Fruit fly (Drosophila melanogaster) whole organism, embryonic: ENCODE measurements around the gene Cog2.

Experiments used
- Asciz ChIP-seq: fragments of 200-800 bp; sonication (Bioruptor generic); optimal IDR thresholded peaks from 2 replicates; lab custom pipeline; 2017; ENCODE audit warnings: missing biosample characterization, mild to moderate bottlenecking, missing genetic modification characterization, missing genetic modification reagents
- BEAF-32 ChIP-seq: fragments of 200-800 bp; sonication (Bioruptor generic); optimal IDR thresholded peaks from 3 replicates; lab custom pipeline; 2017; ENCODE audit warnings: missing biosample characterization, missing genetic modification characterization, mild to moderate bottlenecking, moderate library complexity, missing genetic modification reagents
- CG11504 ChIP-seq: fragments of 200-800 bp; sonication (Bioruptor generic); optimal IDR thresholded peaks from 3 replicates; lab custom pipeline; 2019; ENCODE audit warnings: missing biosample characterization, mild to moderate bottlenecking, missing genetic modification characterization, moderate library complexity
- CG13775 ChIP-seq: fragments of 200-800 bp; sonication (Bioruptor generic); optimal IDR thresholded peaks from 3 replicates; lab custom pipeline; 2017; ENCODE audit warnings: missing biosample characterization, mild to moderate bottlenecking, missing genetic modification characterization
- CG14050 ChIP-seq: fragments of 200-800 bp; sonication (Bioruptor generic); IDR thresholded peaks from 3 replicates; pipeline ENCODE4 v1.3.6; 2022; ENCODE audit warnings: missing biosample characterization, missing genetic modification characterization
- CG15514 ChIP-seq: fragments of 200-800 bp; sonication (Bioruptor generic); optimal IDR thresholded peaks from 3 replicates; lab custom pipeline; 2017; ENCODE audit warnings: missing biosample characterization, missing genetic modification characterization, mild to moderate bottlenecking, moderate library complexity, missing genetic modification reagents
- CG15601 ChIP-seq: fragments of 200-800 bp; sonication (Bioruptor generic); optimal IDR thresholded peaks from 3 replicates; lab custom pipeline; 2019; ENCODE audit warnings: missing biosample characterization, mild to moderate bottlenecking, missing genetic modification characterization, moderate library complexity
- CG1603 ChIP-seq: fragments of 200-800 bp; sonication (Bioruptor generic); optimal IDR thresholded peaks from 2 replicates; lab custom pipeline; 2019; ENCODE audit warnings: missing biosample characterization, mild to moderate bottlenecking, missing genetic modification characterization, moderate library complexity
- CG17568 ChIP-seq: fragments of 200-800 bp; sonication (Bioruptor generic); optimal IDR thresholded peaks from 2 replicates; lab custom pipeline; 2018; ENCODE audit warnings: missing biosample characterization, mild to moderate bottlenecking, missing genetic modification characterization, moderate library complexity
- CG3163 ChIP-seq: fragments of 200-800 bp; sonication (Bioruptor generic); optimal IDR thresholded peaks from 3 replicates; lab custom pipeline; 2016; ENCODE audit warnings: missing biosample characterization, missing genetic modification characterization
- CG6683 ChIP-seq: fragments of 200-800 bp; sonication (Bioruptor generic); optimal IDR thresholded peaks from 2 replicates; lab custom pipeline; 2017; ENCODE audit warnings: missing biosample characterization, mild to moderate bottlenecking, missing genetic modification characterization, missing genetic modification reagents
- CG6765 ChIP-seq: fragments of 200-800 bp; sonication (Bioruptor generic); optimal IDR thresholded peaks from 3 replicates; lab custom pipeline; 2017; ENCODE audit warnings: missing biosample characterization, mild to moderate bottlenecking, missing genetic modification characterization
- CG9797 ChIP-seq: fragments of 200-800 bp; sonication (Bioruptor generic); optimal IDR thresholded peaks from 3 replicates; lab custom pipeline; 2018; ENCODE audit warnings: missing biosample characterization, mild to moderate bottlenecking, missing genetic modification characterization
- CG9932 ChIP-seq: fragments of 200-800 bp; sonication (Bioruptor generic); IDR thresholded peaks from 2 replicates; pipeline ENCODE4 v1.3.6; 2022; ENCODE audit warnings: missing biosample characterization, missing genetic modification characterization
- Dek ChIP-seq: fragments of 200-800 bp; sonication (Bioruptor generic); optimal IDR thresholded peaks from 3 replicates; lab custom pipeline; 2019; ENCODE audit warnings: missing biosample characterization, mild to moderate bottlenecking, missing genetic modification characterization, moderate library complexity
- Fer3 ChIP-seq: fragments of 200-800 bp; sonication (Bioruptor generic); optimal IDR thresholded peaks from 2 replicates; lab custom pipeline; 2018; ENCODE audit warnings: missing biosample characterization, mild to moderate bottlenecking, missing genetic modification characterization, moderate library complexity
- HLHmδ ChIP-seq: fragments of 200-800 bp; sonication (Bioruptor generic); optimal IDR thresholded peaks from 2 replicates; lab custom pipeline; 2018; ENCODE audit warnings: missing biosample characterization, mild to moderate bottlenecking, missing genetic modification characterization, moderate library complexity
- Med ChIP-seq: fragments of 200-800 bp; sonication (Bioruptor generic); peaks from one replicate; lab custom pipeline; 2016; ENCODE audit warnings: missing biosample characterization, missing genetic modification characterization, mild to moderate bottlenecking, inconsistent platforms, moderate library complexity
- Meics ChIP-seq: fragments of 200-800 bp; sonication (Bioruptor generic); optimal IDR thresholded peaks from 2 replicates; lab custom pipeline; 2017; ENCODE audit warnings: missing biosample characterization, mild to moderate bottlenecking, missing genetic modification characterization
- Neu2 ChIP-seq: fragments of 200-800 bp; sonication (Bioruptor generic); optimal IDR thresholded peaks from 3 replicates; lab custom pipeline; 2016; ENCODE audit warnings: missing biosample characterization, missing genetic modification characterization, borderline replicate concordance
- Ptx1 ChIP-seq: fragments of 200-800 bp; sonication (Bioruptor generic); IDR thresholded peaks from 2 replicates; pipeline ENCODE4 v1.3.6; 2022; ENCODE audit warnings: missing biosample characterization, missing genetic modification characterization
- Ravus ChIP-seq: fragments of 200-800 bp; sonication (Bioruptor generic); IDR thresholded peaks from 2 replicates; pipeline ENCODE4 v1.3.6; 2022; ENCODE audit warnings: missing biosample characterization, missing genetic modification characterization
- amos ChIP-seq: fragments of 200-800 bp; sonication (Bioruptor generic); IDR thresholded peaks from 2 replicates; pipeline ENCODE4 v1.3.6; 2022; ENCODE audit warnings: missing biosample characterization, missing genetic modification characterization; ENCODE audit not compliant: partially characterized antibody
- ara ChIP-seq: fragments of 200-800 bp; sonication (Bioruptor generic); IDR thresholded peaks from 2 replicates; pipeline ENCODE4 v1.3.6; 2022; ENCODE audit warnings: missing biosample characterization, missing genetic modification characterization
- bsh ChIP-seq, 2 experiments: fragments of 200-800 bp; sonication (Bioruptor generic); optimal IDR thresholded peaks; 2 replicates each; lab custom pipeline; 2017 to 2018; ENCODE audit warnings: mild to moderate bottlenecking in 2 of 2, missing biosample characterization in 2 of 2, missing genetic modification characterization in 2 of 2, moderate library complexity in 1 of 2
- btn ChIP-seq: fragments of 200-800 bp; sonication (Bioruptor generic); optimal IDR thresholded peaks from 2 replicates; lab custom pipeline; 2016; ENCODE audit warnings: missing biosample characterization, missing genetic modification characterization
- cg ChIP-seq: fragments of 200-800 bp; sonication (Bioruptor generic); optimal IDR thresholded peaks from 3 replicates; lab custom pipeline; 2019; ENCODE audit warnings: missing biosample characterization, mild to moderate bottlenecking, missing genetic modification characterization, moderate library complexity
- crol ChIP-seq: fragments of 200-800 bp; sonication (Bioruptor generic); IDR thresholded peaks from 2 replicates; pipeline ENCODE4 v1.3.6; 2022; ENCODE audit warnings: missing biosample characterization, missing genetic modification characterization
- esg ChIP-seq: fragments of 200-800 bp; sonication (Bioruptor generic); conservative IDR thresholded peaks from 2 replicates; pipeline ENCODE4 v1.3.6; 2022; ENCODE audit warnings: missing biosample characterization, missing genetic modification characterization
- gcm ChIP-seq: fragments of 200-800 bp; sonication (Bioruptor generic); optimal IDR thresholded peaks from 2 replicates; lab custom pipeline; 2019; ENCODE audit warnings: missing biosample characterization, mild to moderate bottlenecking, missing genetic modification characterization, moderate library complexity
- ind ChIP-seq: fragments of 200-800 bp; sonication (Bioruptor generic); optimal IDR thresholded peaks from 3 replicates; lab custom pipeline; 2016; ENCODE audit warnings: missing biosample characterization, missing genetic modification characterization
- kah ChIP-seq: fragments of 200-800 bp; sonication (Bioruptor generic); optimal IDR thresholded peaks from 2 replicates; lab custom pipeline; 2018; ENCODE audit warnings: missing biosample characterization, mild to moderate bottlenecking, missing genetic modification characterization
- kay ChIP-seq: fragments of 200-800 bp; sonication (Bioruptor generic); optimal IDR thresholded peaks from 2 replicates; lab custom pipeline; 2016; ENCODE audit warnings: missing biosample characterization, missing genetic modification characterization
- maf-S ChIP-seq: fragments of 200-800 bp; sonication (Bioruptor generic); optimal IDR thresholded peaks from 2 replicates; lab custom pipeline; 2016; ENCODE audit warnings: missing biosample characterization, missing genetic modification characterization
- mirr ChIP-seq: fragments of 200-800 bp; sonication (Bioruptor generic); optimal IDR thresholded peaks from 3 replicates; lab custom pipeline; 2018; ENCODE audit warnings: missing biosample characterization, mild to moderate bottlenecking, missing genetic modification characterization
- nerfin-1 ChIP-seq: fragments of 200-800 bp; sonication (Bioruptor generic); optimal IDR thresholded peaks from 3 replicates; lab custom pipeline; 2019; ENCODE audit warnings: missing biosample characterization, mild to moderate bottlenecking, missing genetic modification characterization, moderate library complexity
- peb ChIP-seq: fragments of 200-800 bp; sonication (Bioruptor generic); IDR thresholded peaks from 2 replicates; pipeline ENCODE4 v1.3.6; 2022; ENCODE audit warnings: missing biosample characterization, missing genetic modification characterization
- pfk ChIP-seq: fragments of 200-800 bp; sonication (Bioruptor generic); optimal IDR thresholded peaks from 2 replicates; lab custom pipeline; 2018; ENCODE audit warnings: missing biosample characterization, mild to moderate bottlenecking, missing genetic modification characterization, moderate library complexity
- pita ChIP-seq: fragments of 200-800 bp; sonication (Bioruptor generic); optimal IDR thresholded peaks from 2 replicates; lab custom pipeline; 2017; ENCODE audit warnings: missing biosample characterization, mild to moderate bottlenecking, missing genetic modification characterization
- row ChIP-seq: fragments of 200-800 bp; sonication (Bioruptor generic); IDR thresholded peaks from 3 replicates; pipeline ENCODE4 v1.3.6; 2022; ENCODE audit warnings: missing biosample characterization, missing genetic modification characterization
- run ChIP-seq: fragments of 200-800 bp; sonication (Bioruptor generic); optimal IDR thresholded peaks from 3 replicates; lab custom pipeline; 2018; ENCODE audit warnings: missing biosample characterization, mild to moderate bottlenecking, missing genetic modification characterization
- shn ChIP-seq: fragments of 200-800 bp; sonication (Bioruptor generic); optimal IDR thresholded peaks from 3 replicates; lab custom pipeline; 2016; ENCODE audit warnings: missing biosample characterization, missing genetic modification characterization
- ssp ChIP-seq: fragments of 200-800 bp; sonication (Bioruptor generic); IDR thresholded peaks from 2 replicates; pipeline ENCODE4 v1.3.6; 2022; ENCODE audit warnings: missing biosample characterization, missing genetic modification characterization
- toy ChIP-seq: fragments of 200-800 bp; sonication (Bioruptor generic); IDR thresholded peaks from 2 replicates; pipeline ENCODE4 v1.3.6; 2022; ENCODE audit warnings: missing biosample characterization, missing genetic modification characterization
- vvl ChIP-seq: fragments of 200-800 bp; sonication (Bioruptor generic); IDR thresholded peaks from 2 replicates; pipeline ENCODE4 v1.3.6; 2022; ENCODE audit warnings: missing biosample characterization, missing genetic modification characterization
- zfh2 ChIP-seq: fragments of 200-800 bp; sonication (Bioruptor generic); optimal IDR thresholded peaks from 2 replicates; lab custom pipeline; 2016; ENCODE audit warnings: missing biosample characterization, missing genetic modification characterization

Cog2 gene

DNA sequence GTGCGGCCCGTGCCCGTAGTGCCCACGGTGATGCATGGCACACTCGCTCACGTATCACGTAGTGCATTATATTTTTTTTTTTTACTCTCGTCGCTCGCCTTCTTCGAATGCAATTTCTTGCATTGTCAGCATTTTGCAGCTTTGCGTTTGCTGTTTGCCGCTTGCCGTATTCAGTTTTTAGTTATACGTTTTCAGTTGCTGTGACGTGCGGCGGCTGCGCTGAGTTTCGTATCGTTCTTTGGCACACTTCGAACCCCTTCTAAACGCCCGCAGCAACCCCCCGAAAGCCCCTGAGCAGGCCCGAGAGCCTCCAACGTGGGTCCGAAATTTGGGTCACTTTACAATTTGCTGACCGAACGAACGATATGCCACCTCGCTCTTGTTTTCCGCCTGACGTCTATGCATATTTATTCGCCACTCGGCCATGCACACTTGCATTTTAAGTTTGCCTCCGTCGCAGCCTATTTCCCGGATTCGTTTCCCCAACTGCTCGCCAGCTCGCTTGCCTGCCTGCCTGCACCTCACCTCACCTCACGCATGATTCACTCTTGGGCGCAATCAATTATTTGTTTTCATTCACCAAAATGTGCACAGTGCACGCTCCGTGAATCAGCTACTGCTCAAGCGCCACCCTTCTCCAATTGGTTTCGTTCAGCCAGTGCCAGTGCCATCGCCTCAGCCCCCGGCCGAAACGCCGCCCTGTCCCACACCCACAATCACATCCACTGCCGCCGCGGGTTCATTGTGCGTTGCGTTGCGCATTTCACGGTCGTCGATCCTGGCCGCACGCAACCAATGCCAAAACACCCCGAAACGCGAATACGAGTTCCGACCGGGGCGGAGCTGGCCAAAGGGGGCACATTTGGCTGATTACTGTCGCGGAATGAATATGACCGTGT lies 49.5 kb upstream of the Cog2 start (continued):
- TF ChIP-seq CG13775 (GFP tag; lab: Kevin White, UChicago) (no peak), vvl (peak; percentile 40; the same call in 1 of the 2 replicates), ssp (no peak), btn (GFP tag; lab: Kevin White, UChicago) (no peak), CG1603 (no peak), HLHmδ (GFP tag; lab: Kevin White, UChicago) (no peak), BEAF-32 (no peak), CG17568 (GFP tag; lab: Kevin White, UChicago) (no peak), kah (no peak), Neu2 (GFP tag; lab: Kevin White, UChicago) (no peak), CG6765 (GFP tag; lab: Kevin White, UChicago) (no peak), esg (no peak), CG14050 (GFP tag; lab: Robert Waterston, UW) (no peak), kay (no peak), CG15601 (tag; lab: Kevin White, UChicago) (no peak), crol (GFP tag; lab: Robert Waterston, UW) (peak; percentile 73), CG15514 (GFP tag; lab: Kevin White, UChicago) (no peak), toy (no peak), pfk (no peak), peb (GFP tag; lab: Robert Waterston, UW) (no peak)

DNA sequence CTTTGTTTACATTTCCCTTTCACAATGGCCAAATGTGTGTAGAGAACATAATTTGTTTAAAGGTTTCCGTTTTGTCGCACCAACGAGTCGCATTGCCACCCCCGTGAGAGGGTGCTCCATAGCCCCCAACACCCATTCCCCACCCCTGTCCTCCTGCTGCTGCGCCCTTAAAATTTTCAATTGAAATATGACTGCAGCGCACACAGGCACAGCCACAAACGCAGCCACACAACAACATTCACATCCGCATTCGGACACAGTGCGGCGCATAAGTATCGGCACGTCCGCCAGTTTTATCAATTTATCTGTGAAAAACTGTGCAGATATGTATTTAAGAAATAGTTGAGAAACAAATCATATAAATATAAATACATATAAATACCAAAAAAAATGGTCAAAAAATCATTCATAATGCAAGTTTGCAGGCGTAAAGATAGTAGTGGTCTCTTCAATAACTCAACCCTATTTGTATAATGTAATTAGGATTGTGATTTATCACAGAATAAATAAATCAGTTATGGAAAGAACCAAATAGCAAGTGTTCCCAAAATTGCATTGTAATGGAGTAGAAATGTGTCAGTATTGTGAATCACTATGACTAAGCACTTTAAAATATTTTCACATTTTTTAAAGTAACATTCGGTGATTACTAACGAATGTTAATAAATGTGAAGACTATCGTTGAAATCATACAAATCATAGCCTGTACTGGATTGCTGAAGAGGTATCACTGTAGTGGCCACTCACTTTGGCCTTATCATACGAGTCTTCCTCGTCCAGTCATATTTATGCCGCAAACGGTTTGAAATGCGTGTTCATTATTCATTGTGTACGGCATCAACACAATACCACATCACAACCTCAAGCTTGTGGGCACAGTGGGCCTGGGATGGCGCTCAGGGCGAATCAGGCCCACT lies 48.6 kb upstream of the Cog2 start:
- TF ChIP-seq amos (GFP tag; lab: Robert Waterston, UW) (no peak), Med (GFP tag; lab: Kevin White, UChicago) (peak; percentile 80), Ptx1 (GFP tag; lab: Robert Waterston, UW) (peak; percentile 33; the same call in 1 of the 2 replicates), shn (peak; percentile 11), Fer3 (tag; lab: Kevin White, UChicago) (no peak), CG6683 (no peak), maf-S (GFP tag; lab: Kevin White, UChicago) (no peak), ara (0 out of 2 replicates have a peak, but pooled peaks have one; percentile 6), gcm (GFP tag; lab: Kevin White, UChicago) (no peak), CG9797 (GFP tag; lab: Kevin White, UChicago) (no peak), zfh2 (GFP tag; lab: Kevin White, UChicago) (no peak), Dek (tag; lab: Kevin White, UChicago) (no peak), CG11504 (peak; percentile 38), nerfin-1 (peak; percentile 21), mirr (GFP tag; lab: Kevin White, UChicago) (no peak), pita (GFP tag; lab: Kevin White, UChicago) (no peak), Asciz (peak; percentile 16), CG9932 (GFP tag; lab: Robert Waterston, UW) (no peak), cg (peak; percentile 75), Ravus (GFP tag; lab: Robert Waterston, UW) (no peak), row (GFP tag; lab: Robert Waterston, UW) (peak; percentile 53; the same call in 2 of the 3 replicates), crol (GFP tag; lab: Robert Waterston, UW) (peak; percentile 78), bsh (GFP tag; optimal IDR thresholded peaks at IDR 0.05; lab: Kevin White, UChicago) (no peak), run (tag; lab: Kevin White, UChicago) (no peak), Meics (GFP tag; lab: Kevin White, UChicago) (peak; percentile 14), ind (GFP tag; lab: Kevin White, UChicago) (peak; percentile 4), CG3163 (GFP tag; lab: Kevin White, UChicago) (no peak)
